Fruit fly (Drosophila melanogaster): Measurements from ENCODE around the gene Klp98A.

Klp98A gene

DNA sequence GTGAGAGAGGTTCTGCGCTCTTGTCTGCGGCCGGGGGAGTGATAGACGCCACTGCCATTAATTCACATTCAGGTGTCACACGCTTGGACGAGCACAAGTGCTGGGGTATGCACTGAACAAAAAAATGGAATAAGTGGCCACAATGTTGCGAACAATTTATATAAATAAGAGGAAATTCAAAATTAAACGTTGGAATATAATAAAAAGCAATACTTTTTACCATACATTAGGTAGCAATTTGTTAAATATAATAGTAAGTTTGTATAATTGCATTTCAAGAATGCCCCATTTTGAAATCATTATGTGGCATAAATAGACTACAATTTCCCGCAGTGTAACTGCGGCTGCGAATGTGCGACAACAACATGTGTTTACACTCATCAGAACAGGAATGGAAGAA lies 39.1 kb downstream of the Klp98A start (continued):
- TF ChIP-seq CG6254 (GFP tag; optimal IDR thresholded peaks at IDR 0.05) (no peak), org-1 (GFP tag; optimal IDR thresholded peaks at IDR 0.05) (no peak), eve (GFP tag; optimal IDR thresholded peaks at IDR 0.05) (no peak), CG4707 (GFP tag; optimal IDR thresholded peaks at IDR 0.05) (no peak), Atf-2 (GFP tag; optimal IDR thresholded peaks at IDR 0.05) (no peak), Doc2 (GFP tag; IDR thresholded peaks at IDR 0.05) (no peak)

DNA sequence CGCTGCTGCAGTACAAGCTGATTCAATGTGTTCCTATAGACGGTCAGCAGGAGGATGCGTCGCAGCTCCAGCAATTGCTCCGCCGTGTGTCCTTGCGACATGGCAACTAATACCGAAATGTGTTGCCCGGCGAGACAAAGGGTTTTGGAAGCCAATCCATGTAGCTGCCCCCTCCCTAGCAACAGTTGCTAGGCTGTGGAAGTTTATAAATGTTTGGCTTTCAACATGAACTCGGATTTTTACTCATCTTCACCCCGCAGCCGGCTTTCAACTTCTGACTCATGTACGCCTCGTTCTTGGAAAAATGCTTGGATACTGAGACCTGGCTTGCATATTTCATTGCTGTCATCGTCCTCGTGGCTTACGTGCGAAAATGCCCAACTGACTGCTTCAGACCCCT lies 41.8 kb downstream of the Klp98A start, which contains the start of gene CG13972:
Gene CG13972, minus strand, starts transcription at position 101 of the 400 bp plus-strand sequence.
- TF ChIP-seq CG3726 (GFP tag; IDR thresholded peaks at IDR 0.05) (no peak), Ets65A (GFP tag) (peak; percentile 88), CG12769 (tag; optimal IDR thresholded peaks at IDR 0.05) (no peak), bab2 (GFP tag; optimal IDR thresholded peaks at IDR 0.05) (no peak), Camta (GFP tag; optimal IDR thresholded peaks at IDR 0.05) (no peak), jigr1 (GFP tag; IDR thresholded peaks at IDR 0.05) (no peak), CG18262 (tag; optimal IDR thresholded peaks at IDR 0.05) (no peak), Ssrp (tag; optimal IDR thresholded peaks at IDR 0.05) (no peak)

DNA sequence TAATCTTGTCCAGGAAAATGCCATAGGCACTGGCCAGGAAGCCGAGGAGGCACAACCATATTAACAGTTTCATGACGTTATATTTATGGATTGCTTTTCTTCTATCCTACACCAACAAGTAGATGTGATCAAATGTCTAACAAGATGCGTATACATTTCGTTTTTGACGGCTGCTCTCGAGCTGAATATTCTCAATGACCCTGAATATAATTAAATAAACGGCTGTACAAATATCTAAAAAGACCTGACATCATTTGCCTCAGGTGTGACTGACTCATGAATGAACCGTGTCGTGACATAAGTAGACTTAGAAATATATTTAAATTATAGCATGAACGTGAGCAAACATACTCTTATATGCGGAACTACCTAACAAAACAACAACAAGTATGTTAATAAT lies 56.1 kb downstream of the Klp98A start, which contains the start of gene CG5402:
Gene CG5402, minus strand, starts transcription at position 101 of the 400 bp plus-strand sequence.
- TF ChIP-seq gsb (GFP tag; IDR thresholded peaks at IDR 0.05) (no peak), ssp (GFP tag; IDR thresholded peaks at IDR 0.05) (no peak), repo (GFP tag; optimal IDR thresholded peaks at IDR 0.05) (no peak), Awh (GFP tag; IDR thresholded peaks at IDR 0.05) (no peak)

DNA sequence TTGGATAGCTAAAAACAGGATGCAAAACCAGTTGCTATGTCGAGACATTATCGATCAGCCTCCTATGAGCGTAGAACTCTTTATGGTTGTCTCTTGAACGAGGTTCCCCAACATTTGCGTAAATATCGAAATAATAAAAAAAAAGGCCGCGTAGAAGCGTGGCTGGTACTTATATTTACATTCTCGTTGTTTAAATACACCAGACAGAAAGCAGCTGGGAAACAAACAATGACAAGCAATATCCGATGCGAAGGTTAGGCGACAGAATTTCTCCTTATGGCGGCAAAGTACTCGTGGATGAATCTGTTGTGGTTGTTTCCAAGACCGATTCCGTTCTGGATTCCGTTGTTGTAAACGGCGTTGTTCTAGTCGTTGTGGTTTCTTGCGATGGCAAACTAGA lies 57.0 kb downstream of the Klp98A start, which contains the start of gene CG43139:
Gene CG43139, minus strand, starts transcription at position 88 of the 400 bp plus-strand sequence.
- TF ChIP-seq CG10274 (GFP tag; optimal IDR thresholded peaks at IDR 0.05) (no peak), Lim3 (GFP tag; IDR thresholded peaks at IDR 0.05) (no peak), esg (GFP tag; conservative IDR thresholded peaks at IDR 0.05) (no peak), CG1647 (GFP tag; optimal IDR thresholded peaks at IDR 0.05) (no peak), CG4328 (GFP tag; optimal IDR thresholded peaks at IDR 0.05) (no peak), Doc2 (GFP tag; IDR thresholded peaks at IDR 0.05) (no peak), hth (optimal IDR thresholded peaks at IDR 0.05) (no peak), p53 (GFP tag; optimal IDR thresholded peaks at IDR 0.05) (no peak), ro (GFP tag; IDR thresholded peaks at IDR 0.05) (no peak), CG11504 (tag; optimal IDR thresholded peaks at IDR 0.05) (no peak), CG6654 (GFP tag; optimal IDR thresholded peaks at IDR 0.05) (no peak), CG11560 (tag; IDR thresholded peaks at IDR 0.05) (no peak), Rfx (GFP tag; IDR thresholded peaks at IDR 0.05) (0 out of 2 replicates have a peak, but pooled peaks have one; percentile 14), sug (tag; optimal IDR thresholded peaks at IDR 0.05) (no peak), CG11398 (GFP tag; optimal IDR thresholded peaks at IDR 0.05) (no peak), ken (GFP tag; IDR thresholded peaks at IDR 0.05) (no peak), CG2129 (GFP tag; IDR thresholded peaks at IDR 0.05; ENCODE audit: partially characterized antibody) (no peak), CG34376 (GFP tag; optimal IDR thresholded peaks at IDR 0.05) (no peak), Aef1 (GFP tag; IDR thresholded peaks at IDR 0.05) (no peak), CG2712 (tag; optimal IDR thresholded peaks at IDR 0.05) (no peak), lab (GFP tag; optimal IDR thresholded peaks at IDR 0.05) (peak; percentile 7), Hmr (GFP tag; optimal IDR thresholded peaks at IDR 0.05) (peak; percentile 18), CG8281 (tag; optimal IDR thresholded peaks at IDR 0.05) (no peak), gcm2 (GFP tag; optimal IDR thresholded peaks at IDR 0.05) (no peak)
